Worm (Caenorhabditis elegans): ENCODE data around the gene spe-10.
A peak's percentile ranks its signal among the peaks of the same experiment; 100 is the strongest.

Gene spe-10

DNA sequence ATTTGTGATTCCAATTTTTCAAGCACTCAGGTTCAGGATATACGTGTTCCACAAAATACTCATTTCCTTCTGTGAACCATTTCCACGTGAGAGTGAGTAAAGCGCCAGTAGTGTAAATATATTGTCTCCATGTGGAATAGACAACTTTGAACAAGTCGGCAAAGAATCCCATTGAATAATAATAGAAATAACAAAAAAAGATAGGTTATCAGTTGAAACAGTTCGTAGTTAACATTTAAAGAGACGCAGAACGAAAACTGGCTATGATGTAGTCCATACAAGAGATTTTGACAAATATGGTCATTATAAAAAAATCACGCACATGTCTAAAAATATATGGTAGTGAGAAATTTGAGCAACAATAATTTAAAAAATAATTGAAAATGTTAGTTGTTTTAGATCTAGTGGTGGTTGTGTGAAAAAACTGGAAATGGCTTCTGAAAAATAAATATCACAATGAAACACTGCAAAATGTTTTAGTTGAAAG is 26.5 kb upstream of the spe-10 start, which contains the start of gene ceeh-2:
ceeh-2 (minus strand) TSS at position 437 of the 487 bp plus-strand sequence.
- TF ChIP-seq skn-1 (tag; optimal IDR thresholded peaks at IDR 0.05) (no peak), fos-1 (tag; optimal IDR thresholded peaks at IDR 0.05) (peak; percentile 6), nhr-12 (tag; optimal IDR thresholded peaks at IDR 0.05) (no peak), sma-9 (GFP tag; optimal IDR thresholded peaks at IDR 0.05) (peak; percentile 17), sma-9 (tag; optimal IDR thresholded peaks at IDR 0.05) (no peak), ceh-82 (tag; optimal IDR thresholded peaks at IDR 0.05) (no peak)

DNA sequence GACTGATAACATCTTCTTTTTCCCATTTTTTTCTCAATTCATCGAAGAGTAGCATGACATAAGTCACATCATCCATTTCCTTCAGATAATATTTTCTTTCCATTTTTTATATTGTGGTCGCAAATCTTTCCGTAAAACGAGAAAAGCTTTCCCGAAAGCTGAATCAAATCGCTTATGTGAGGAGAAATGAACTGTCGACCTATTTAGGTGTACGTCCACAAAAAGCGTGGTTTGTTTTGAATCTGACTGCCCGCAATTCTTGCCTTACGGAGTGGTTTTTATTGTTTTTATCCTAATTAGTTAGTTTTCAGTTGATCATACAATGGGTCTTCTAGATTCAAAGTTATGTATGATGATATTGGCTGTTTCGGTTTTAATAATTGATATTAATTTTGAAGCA is 25.8 kb upstream of the spe-10 start, which contains the start of gene ttll-15:
ttll-15 (plus strand) TSS at position 301 of the 400 bp plus-strand sequence.
- TF ChIP-seq F13H6.1 (tag; optimal IDR thresholded peaks at IDR 0.05) (no peak), elt-3 (tag; optimal IDR thresholded peaks at IDR 0.05) (no peak), elt-1 (tag; optimal IDR thresholded peaks at IDR 0.05) (no peak), nhr-6 (tag; optimal IDR thresholded peaks at IDR 0.05) (no peak), R02D3.7 (tag; optimal IDR thresholded peaks at IDR 0.05) (no peak), sma-3 (GFP tag; optimal IDR thresholded peaks at IDR 0.05) (no peak), unc-55 (GFP tag; optimal IDR thresholded peaks at IDR 0.05) (no peak)

- TF ChIP-seq ceh-82 (tag; optimal IDR thresholded peaks at IDR 0.05), result no peak
- no peak for TF ChIP-seq elt-1 (tag; optimal IDR thresholded peaks at IDR 0.05)
Observed at ce11 chrV:10360186-10360585, 23.9 kb upstream of the spe-10 start.

ce11 chrV:10361830-10362397 is 22.1 kb upstream of the spe-10 start, which contains the start of gene cash-1:
Gene cash-1, plus strand, starts transcription at chrV:10362261.
- no peak for TF ChIP-seq ceh-16 (tag; optimal IDR thresholded peaks at IDR 0.05)
- TF ChIP-seq nhr-21 (tag; optimal IDR thresholded peaks at IDR 0.05), result peak; percentile 6
- TF ChIP-seq zag-1 (tag; optimal IDR thresholded peaks at IDR 0.05), result no peak
- peak; percentile 66 for TF ChIP-seq C34F6.9 (tag; optimal IDR thresholded peaks at IDR 0.05)
- TF ChIP-seq ztf-1 (GFP tag; conservative IDR thresholded peaks at IDR 0.05), result no peak
- TF ChIP-seq snpc-4 (tag; optimal IDR thresholded peaks at IDR 0.05), result peak; percentile 45
- TF ChIP-seq gmeb-1 (tag; optimal IDR thresholded peaks at IDR 0.05), result peak; percentile 78
- TF ChIP-seq egl-27 (tag; optimal IDR thresholded peaks at IDR 0.05), result no peak
- TF ChIP-seq fos-1 (tag; optimal IDR thresholded peaks at IDR 0.05), result peak; percentile 59
- TF ChIP-seq unc-39 (tag; optimal IDR thresholded peaks at IDR 0.05), result no peak
- TF ChIP-seq peb-1 (tag; optimal IDR thresholded peaks at IDR 0.05), result no peak
- TF ChIP-seq sma-3 (GFP tag; optimal IDR thresholded peaks at IDR 0.05), result peak; percentile 57
- peak; percentile 72 for TF ChIP-seq lin-13 (GFP tag; optimal IDR thresholded peaks at IDR 0.05)
- no peak for TF ChIP-seq mab-5 (tag; optimal IDR thresholded peaks at IDR 0.05)
- no peak for TF ChIP-seq nhr-237 (tag; optimal IDR thresholded peaks at IDR 0.05)
- TF ChIP-seq aly-2 (tag; optimal IDR thresholded peaks at IDR 0.05), result no peak
- TF ChIP-seq nhr-25 (tag; optimal IDR thresholded peaks at IDR 0.05), result peak; percentile 46
- peak in 1 of 2 experiments; percentile 45 for TF ChIP-seq mdl-1 (tag; optimal IDR thresholded peaks at IDR 0.05)
- no peak for TF ChIP-seq nhr-23 (tag; optimal IDR thresholded peaks at IDR 0.05)
- TF ChIP-seq unc-62 (GFP tag; optimal IDR thresholded peaks at IDR 0.05), result no peak
- no peak for TF ChIP-seq nhr-12 (tag; optimal IDR thresholded peaks at IDR 0.05)
- no peak for TF ChIP-seq unc-55 (GFP tag; optimal IDR thresholded peaks at IDR 0.05)
- no peak for TF ChIP-seq nhr-6 (tag; optimal IDR thresholded peaks at IDR 0.05)
- peak; percentile 71 for TF ChIP-seq nhr-129 (tag; optimal IDR thresholded peaks at IDR 0.05)
- no peak for TF ChIP-seq ztf-11 (tag; optimal IDR thresholded peaks at IDR 0.05)
- no peak for TF ChIP-seq lin-39 (tag; optimal IDR thresholded peaks at IDR 0.05)
- TF ChIP-seq ZK546.5 (tag; optimal IDR thresholded peaks at IDR 0.05), result no peak
- TF ChIP-seq R02D3.7 (tag; optimal IDR thresholded peaks at IDR 0.05), result no peak
- TF ChIP-seq sma-9 (GFP tag; optimal IDR thresholded peaks at IDR 0.05), result peak; percentile 58
- no peak for TF ChIP-seq sma-9 (tag; optimal IDR thresholded peaks at IDR 0.05)
- TF ChIP-seq ztf-4 (tag; optimal IDR thresholded peaks at IDR 0.05), result no peak
- TF ChIP-seq crh-2 (tag; optimal IDR thresholded peaks at IDR 0.05), result peak; percentile 75
- TF ChIP-seq alr-1 (tag; optimal IDR thresholded peaks at IDR 0.05), result no peak
- TF ChIP-seq lsy-2 (tag; optimal IDR thresholded peaks at IDR 0.05), result peak in 1 of 2 experiments; percentile 74
- peak; percentile 24 for TF ChIP-seq F13H6.1 (tag; optimal IDR thresholded peaks at IDR 0.05)
- peak; percentile 7 for TF ChIP-seq lin-11 (tag; optimal IDR thresholded peaks at IDR 0.05)
- no peak for TF ChIP-seq dmd-4 (tag; optimal IDR thresholded peaks at IDR 0.05)
- peak; percentile 7 for TF ChIP-seq blmp-1 (tag; optimal IDR thresholded peaks at IDR 0.05; ENCODE audit: insufficient read depth)
- TF ChIP-seq ama-1 (optimal IDR thresholded peaks at IDR 0.05), result no peak
- peak; percentile 48 for TF ChIP-seq sem-4 (tag; optimal IDR thresholded peaks at IDR 0.05)

Measured in whole organism, L2 larva.